Worm (Caenorhabditis elegans) whole organism, L4/young adult: Measurements from ENCODE around the gene gbb-1.

Experiments used
- W03F9.2 ChIP-seq: fragments of 150-350 bp; optimal IDR thresholded peaks from 2 replicates; lab custom pipeline; 2014; ENCODE audit warnings: missing biosample characterization, missing genetic modification characterization
- dao-5 ChIP-seq: sonication (generic microtip); optimal IDR thresholded peaks from 2 replicates; lab custom pipeline; 2016; ENCODE audit warnings: missing genotype, missing genetic modification characterization, moderate library complexity, missing compliant biosample characterization
- him-1 ChIP-seq: sonication (generic microtip); optimal IDR thresholded peaks from 2 replicates; lab custom pipeline; 2016; ENCODE audit warnings: missing genotype, missing genetic modification reagents, missing genetic modification characterization, missing compliant biosample characterization

DNA sequence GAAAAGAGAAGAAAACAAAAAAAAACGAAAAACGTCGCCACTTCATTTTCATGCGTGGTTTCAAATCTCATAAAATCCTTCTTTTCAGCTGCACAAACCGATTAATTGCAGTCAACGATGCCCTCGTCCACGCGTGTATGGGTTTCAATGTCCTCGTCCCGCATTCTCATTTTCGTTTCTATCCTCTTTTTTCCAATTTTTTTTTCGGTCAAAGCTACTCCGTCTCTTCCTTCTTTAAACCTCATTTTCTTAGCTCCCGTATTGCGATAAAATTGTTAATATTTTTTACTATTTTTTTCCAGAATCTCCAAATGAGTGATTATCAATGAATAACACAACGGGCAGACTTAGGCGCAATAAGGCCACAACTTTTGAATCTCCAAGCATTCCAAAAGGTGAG lies 18.4 kb downstream of the gbb-1 start, which contains the start of gene aakg-3:
- no peak for TF ChIP-seq dao-5 (tag; lab: Kevin White, UChicago)
- TF ChIP-seq him-1 (tag; lab: Kevin White, UChicago): no peak
- TF ChIP-seq W03F9.2 (tag; lab: Kevin White, UChicago): no peak
